Worm (Caenorhabditis elegans): ENCODE results near the gene smrc-1.

smrc-1 gene

DNA sequence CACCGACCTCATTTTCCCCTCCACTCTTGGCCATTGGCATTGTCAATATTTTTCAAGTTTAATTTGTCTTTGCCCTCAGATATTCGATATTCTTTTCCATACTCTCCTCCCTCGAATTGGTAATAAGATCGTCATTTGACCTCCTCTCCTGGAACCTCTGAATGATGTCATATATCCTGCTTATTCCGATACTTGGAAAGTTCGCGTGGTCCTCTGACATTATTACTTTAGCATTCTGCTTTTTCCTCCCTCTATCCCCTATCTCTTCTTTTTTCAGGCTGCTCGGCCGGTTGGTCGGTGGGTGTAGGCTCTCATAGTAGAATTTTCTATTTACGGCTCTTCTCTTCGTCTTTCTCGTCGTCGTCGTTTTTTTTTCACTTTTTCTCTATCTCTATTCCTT lies 38.3 kb upstream of the smrc-1 start:
- no peak for TF ChIP-seq drap-1 (GFP tag; optimal IDR thresholded peaks at IDR 0.05)
- TF ChIP-seq bed-3 (GFP tag; optimal IDR thresholded peaks at IDR 0.05) = no peak
- no peak for TF ChIP-seq zip-8 (tag; optimal IDR thresholded peaks at IDR 0.05)
- no peak for TF ChIP-seq ceh-43 (GFP tag; optimal IDR thresholded peaks at IDR 0.05)
- no peak for TF ChIP-seq ztf-11 (tag; optimal IDR thresholded peaks at IDR 0.05)
- no peak for TF ChIP-seq lsy-2 (tag; optimal IDR thresholded peaks at IDR 0.05)
- no peak for TF ChIP-seq ceh-39 (tag; optimal IDR thresholded peaks at IDR 0.05)
- no peak for TF ChIP-seq nhr-2 (tag; optimal IDR thresholded peaks at IDR 0.05)
- no peak for TF ChIP-seq unc-62 (GFP tag; optimal IDR thresholded peaks at IDR 0.05)
- TF ChIP-seq sptf-1 (tag; optimal IDR thresholded peaks at IDR 0.05) = no peak
- TF ChIP-seq snpc-4 (tag; optimal IDR thresholded peaks at IDR 0.05) = no peak

DNA sequence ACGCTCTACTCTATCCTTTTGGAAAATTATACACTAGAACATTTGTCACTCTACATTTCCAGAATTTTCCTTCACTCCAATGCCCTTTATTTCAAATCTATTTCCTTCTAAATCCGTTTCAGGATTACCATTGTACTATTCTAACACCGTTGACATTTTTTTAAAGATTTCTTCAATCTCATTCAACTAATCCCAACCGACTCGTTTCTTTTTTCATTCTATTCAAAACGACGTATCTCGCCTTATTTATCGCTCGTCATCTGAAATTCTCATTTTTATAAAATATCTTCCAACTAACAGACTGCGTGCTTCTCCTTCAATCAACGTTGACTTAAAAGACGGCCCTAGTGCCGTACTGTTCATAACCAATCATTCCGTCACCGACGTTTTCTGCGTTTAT lies 37.7 kb upstream of the smrc-1 start, which contains the start of gene akap-1:
Gene akap-1 (plus strand): TSS at position 301 of the 400 bp plus-strand sequence.
- TF ChIP-seq tbx-8 (GFP tag; optimal IDR thresholded peaks at IDR 0.05) (no peak), lin-13 (tag; optimal IDR thresholded peaks at IDR 0.05) (no peak), nhr-2 (tag; optimal IDR thresholded peaks at IDR 0.05) (no peak), ham-2 (GFP tag; optimal IDR thresholded peaks at IDR 0.05) (no peak), ceh-39 (tag; optimal IDR thresholded peaks at IDR 0.05) (no peak), nhr-12 (tag; optimal IDR thresholded peaks at IDR 0.05) (no peak), unc-39 (tag; optimal IDR thresholded peaks at IDR 0.05) (no peak), ceh-43 (GFP tag; optimal IDR thresholded peaks at IDR 0.05) (no peak), ceh-83 (GFP tag; optimal IDR thresholded peaks at IDR 0.05) (no peak), cnd-1 (tag; optimal IDR thresholded peaks at IDR 0.05) (no peak), hlh-1 (tag; optimal IDR thresholded peaks at IDR 0.05) (no peak), bed-3 (GFP tag; optimal IDR thresholded peaks at IDR 0.05) (no peak), lsy-2 (tag; optimal IDR thresholded peaks at IDR 0.05) (no peak), unc-62 (GFP tag; optimal IDR thresholded peaks at IDR 0.05) (no peak)

DNA sequence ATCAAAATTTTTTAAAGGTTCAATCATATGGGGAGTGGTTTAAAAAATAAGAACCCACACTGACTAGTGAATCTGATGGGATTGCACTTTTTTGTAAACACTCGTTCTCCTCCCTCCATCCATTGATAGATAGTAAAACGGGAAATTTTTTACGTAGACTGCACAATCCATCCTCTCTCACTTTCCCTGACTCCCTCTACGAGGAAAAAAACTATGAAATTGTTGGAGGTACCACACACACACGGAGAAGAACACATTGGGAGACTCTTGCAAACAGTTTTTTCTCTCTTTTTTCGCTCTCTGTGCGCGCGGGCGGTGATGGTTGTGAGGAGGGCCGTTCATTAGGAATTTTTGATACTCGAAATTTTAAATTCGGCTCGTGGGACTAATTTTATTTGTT lies 35.4 kb upstream of the smrc-1 start:
- no peak for TF ChIP-seq hlh-1 (tag; optimal IDR thresholded peaks at IDR 0.05)
- no peak for TF ChIP-seq unc-120 (tag; optimal IDR thresholded peaks at IDR 0.05; ENCODE audit: poor library complexity, severe bottlenecking)
- no peak for TF ChIP-seq flh-1 (GFP tag; optimal IDR thresholded peaks at IDR 0.05)
- TF ChIP-seq nhr-28 (tag; optimal IDR thresholded peaks at IDR 0.05) = no peak

DNA sequence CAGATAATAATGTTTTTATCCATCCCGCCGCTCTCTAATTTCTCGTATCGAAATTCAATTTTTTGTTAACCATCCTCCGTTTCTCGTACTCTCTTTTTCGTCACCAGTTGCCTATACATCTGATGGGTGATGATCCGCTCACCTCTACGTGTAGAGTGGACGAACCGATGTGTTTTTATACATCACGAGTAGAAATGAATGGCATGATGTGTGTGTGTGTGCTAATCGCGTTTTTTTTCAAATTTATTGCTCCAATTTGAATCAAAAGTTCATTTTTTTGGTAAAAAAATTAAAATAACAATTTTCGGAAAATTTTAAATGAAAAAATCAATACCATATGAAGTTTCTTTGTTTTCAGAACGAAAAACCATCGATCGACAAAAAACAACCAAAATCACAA lies 34.7 kb upstream of the smrc-1 start:
- TF ChIP-seq lin-13 (tag; optimal IDR thresholded peaks at IDR 0.05) (no peak), elt-1 (tag; optimal IDR thresholded peaks at IDR 0.05; ENCODE audit: borderline replicate concordance, insufficient read depth) (no peak), ztf-11 (tag; optimal IDR thresholded peaks at IDR 0.05) (no peak), elt-3 (tag; optimal IDR thresholded peaks at IDR 0.05) (no peak), ham-2 (GFP tag; optimal IDR thresholded peaks at IDR 0.05) (no peak), drap-1 (GFP tag; optimal IDR thresholded peaks at IDR 0.05) (no peak), nhr-12 (tag; optimal IDR thresholded peaks at IDR 0.05) (no peak), snpc-4 (tag; optimal IDR thresholded peaks at IDR 0.05) (no peak), ceh-39 (tag; optimal IDR thresholded peaks at IDR 0.05) (no peak), flh-1 (GFP tag; optimal IDR thresholded peaks at IDR 0.05) (no peak), cnd-1 (tag; optimal IDR thresholded peaks at IDR 0.05) (no peak), unc-62 (GFP tag; optimal IDR thresholded peaks at IDR 0.05) (no peak), nhr-28 (tag; optimal IDR thresholded peaks at IDR 0.05) (no peak), M03D4.4 (tag; optimal IDR thresholded peaks at IDR 0.05) (no peak), zip-8 (tag; optimal IDR thresholded peaks at IDR 0.05) (no peak), mep-1 (tag; optimal IDR thresholded peaks at IDR 0.05) (no peak), nhr-76 (tag; optimal IDR thresholded peaks at IDR 0.05) (no peak), pha-4 (tag; optimal IDR thresholded peaks at IDR 0.05) (no peak), tbx-8 (GFP tag; optimal IDR thresholded peaks at IDR 0.05) (no peak)

DNA sequence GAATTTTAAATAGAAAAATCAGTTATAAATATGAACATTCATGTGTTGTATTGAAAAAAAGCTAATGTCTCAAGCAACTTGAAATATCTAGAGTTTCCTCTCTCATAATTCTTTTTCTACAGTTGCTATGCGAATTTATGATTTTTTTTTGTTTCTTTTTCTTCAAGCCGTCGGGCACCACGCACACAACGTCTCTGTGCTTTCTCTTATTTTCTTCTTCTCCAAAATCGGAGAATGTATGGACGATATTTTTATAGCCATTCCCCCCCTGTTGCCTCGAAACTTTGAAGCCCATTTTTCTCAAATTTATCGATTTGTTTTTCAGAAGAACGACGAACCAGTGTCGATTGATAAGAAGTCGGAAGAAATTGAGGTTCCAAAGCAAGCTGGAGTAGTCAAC lies 34.0 kb upstream of the smrc-1 start:
- TF ChIP-seq sptf-1 (tag; optimal IDR thresholded peaks at IDR 0.05) = no peak

DNA sequence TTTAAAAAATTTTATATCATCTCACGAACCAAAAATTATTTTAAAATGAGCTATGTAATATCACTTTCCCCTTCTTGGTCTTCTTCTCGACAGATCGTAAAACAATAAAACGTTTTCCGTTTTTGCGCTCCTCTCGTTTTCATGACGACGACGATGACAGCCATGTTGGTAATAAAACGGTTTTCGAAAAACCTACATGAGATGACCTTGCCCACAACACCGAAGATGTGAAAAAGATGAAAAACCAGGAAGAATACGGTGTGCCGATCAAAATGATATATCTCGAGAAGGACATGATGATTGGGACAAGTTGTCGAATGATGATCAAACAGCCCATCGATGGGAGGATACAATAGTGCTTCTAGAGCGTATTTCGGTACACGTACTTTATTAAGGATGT lies 32.0 kb upstream of the smrc-1 start:
- no peak for TF ChIP-seq nhr-237 (tag; optimal IDR thresholded peaks at IDR 0.05)
- TF ChIP-seq unc-62 (GFP tag; optimal IDR thresholded peaks at IDR 0.05) = no peak
- TF ChIP-seq flh-1 (GFP tag; optimal IDR thresholded peaks at IDR 0.05) = no peak
- TF ChIP-seq ceh-83 (GFP tag; optimal IDR thresholded peaks at IDR 0.05) = no peak
- TF ChIP-seq mls-2 (tag; optimal IDR thresholded peaks at IDR 0.05) = no peak
- no peak for TF ChIP-seq M03D4.4 (tag; optimal IDR thresholded peaks at IDR 0.05)
- no peak for TF ChIP-seq hlh-1 (tag; optimal IDR thresholded peaks at IDR 0.05)
- TF ChIP-seq blmp-1 (tag; optimal IDR thresholded peaks at IDR 0.05) = no peak
- no peak for TF ChIP-seq zip-8 (tag; optimal IDR thresholded peaks at IDR 0.05)
- TF ChIP-seq lin-13 (tag; optimal IDR thresholded peaks at IDR 0.05) = no peak
- no peak for TF ChIP-seq unc-39 (tag; optimal IDR thresholded peaks at IDR 0.05)
- TF ChIP-seq tbx-8 (GFP tag; optimal IDR thresholded peaks at IDR 0.05) = no peak
- no peak for TF ChIP-seq elt-3 (tag; optimal IDR thresholded peaks at IDR 0.05)
- no peak for TF ChIP-seq pha-4 (tag; optimal IDR thresholded peaks at IDR 0.05)
- no peak for TF ChIP-seq drap-1 (GFP tag; optimal IDR thresholded peaks at IDR 0.05)
- no peak for TF ChIP-seq nhr-2 (tag; optimal IDR thresholded peaks at IDR 0.05)
- no peak for TF ChIP-seq nhr-76 (tag; optimal IDR thresholded peaks at IDR 0.05)
- TF ChIP-seq cnd-1 (tag; optimal IDR thresholded peaks at IDR 0.05) = no peak
- no peak for TF ChIP-seq unc-120 (tag; optimal IDR thresholded peaks at IDR 0.05; ENCODE audit: poor library complexity, severe bottlenecking)
